Fruit fly (Drosophila melanogaster): ENCODE results near the gene Arr2.

dm6 chr3L:8676500-8676899 lies 27.8 kb upstream of the Arr2 start:
- TF ChIP-seq HLH54F (GFP tag; optimal IDR thresholded peaks at IDR 0.05): no peak
- TF ChIP-seq ewg (GFP tag; optimal IDR thresholded peaks at IDR 0.05): no peak
- TF ChIP-seq Pdp1 (GFP tag; optimal IDR thresholded peaks at IDR 0.05): no peak
- TF ChIP-seq CG10147 (GFP tag; optimal IDR thresholded peaks at IDR 0.05): no peak
- no peak for TF ChIP-seq bsh (GFP tag; optimal IDR thresholded peaks at IDR 0.05)
- no peak for TF ChIP-seq wek (GFP tag; optimal IDR thresholded peaks at IDR 0.05)
- TF ChIP-seq CG13775 (GFP tag; optimal IDR thresholded peaks at IDR 0.05): no peak
- no peak for TF ChIP-seq C15 (GFP tag; IDR thresholded peaks at IDR 0.05)
- no peak for TF ChIP-seq CG7745 (tag; optimal IDR thresholded peaks at IDR 0.05)

All from whole organism, embryonic.